Fruit fly (Drosophila melanogaster): ENCODE measurements around the gene Itgbn.

The Itgbn gene

dm6 chr2L:21051873-21052736 is 728 bp upstream of the Itgbn start, which contains the start of gene CG42238 (continued):
- peak; percentile 3 to 10 for TF ChIP-seq Pdp1 (GFP tag; optimal IDR thresholded peaks at IDR 0.05)
- TF ChIP-seq CG3995 (GFP tag; optimal IDR thresholded peaks at IDR 0.05): peak; percentile 74
- TF ChIP-seq fu2 (GFP tag; optimal IDR thresholded peaks at IDR 0.05): no peak
- TF ChIP-seq lola (GFP tag; optimal IDR thresholded peaks at IDR 0.05): no peak
- peak; percentile 21 for TF ChIP-seq CG30020 (tag; optimal IDR thresholded peaks at IDR 0.05)
- no peak for TF ChIP-seq tin (GFP tag; optimal IDR thresholded peaks at IDR 0.05)
- peak; percentile 73 for TF ChIP-seq E2f2 (GFP tag; IDR thresholded peaks at IDR 0.05)
- no peak for TF ChIP-seq croc (GFP tag; conservative IDR thresholded peaks at IDR 0.05)
- no peak for TF ChIP-seq CTCF (GFP tag; optimal IDR thresholded peaks at IDR 0.05)
- no peak for TF ChIP-seq Vsx1 (GFP tag; optimal IDR thresholded peaks at IDR 0.05)
- no peak for TF ChIP-seq Neu2 (GFP tag; optimal IDR thresholded peaks at IDR 0.05; ENCODE audit: borderline replicate concordance)
- TF ChIP-seq CG9817 (tag; optimal IDR thresholded peaks at IDR 0.05): no peak
- TF ChIP-seq ac (GFP tag; optimal IDR thresholded peaks at IDR 0.05): no peak
- no peak for TF ChIP-seq CG1792 (GFP tag; optimal IDR thresholded peaks at IDR 0.05)
- peak; percentile 31; the same call in 1 of the 2 replicates for TF ChIP-seq CG5953 (GFP tag; IDR thresholded peaks at IDR 0.05)
- no peak for TF ChIP-seq Tbp (GFP tag; optimal IDR thresholded peaks at IDR 0.05)
- TF ChIP-seq bab2 (GFP tag; optimal IDR thresholded peaks at IDR 0.05): no peak
- TF ChIP-seq tap (tag; optimal IDR thresholded peaks at IDR 0.05): no peak
- peak; percentile 40 for TF ChIP-seq Sin3A (optimal IDR thresholded peaks at IDR 0.05)
- TF ChIP-seq CG8924 (tag; optimal IDR thresholded peaks at IDR 0.05): no peak
- TF ChIP-seq Blimp-1 (GFP tag; optimal IDR thresholded peaks at IDR 0.05): no peak
- TF ChIP-seq Hmx (GFP tag; optimal IDR thresholded peaks at IDR 0.05): no peak
- no peak for TF ChIP-seq CG17385 (GFP tag; optimal IDR thresholded peaks at IDR 0.05)
- TF ChIP-seq Atf3 (GFP tag; optimal IDR thresholded peaks at IDR 0.05): no peak
- no peak for TF ChIP-seq CG31365 (tag; optimal IDR thresholded peaks at IDR 0.05)
- TF ChIP-seq fru (optimal IDR thresholded peaks at IDR 0.05): no peak
- TF ChIP-seq pum (GFP tag; optimal IDR thresholded peaks at IDR 0.05): no peak
- TF ChIP-seq crp (GFP tag; optimal IDR thresholded peaks at IDR 0.05): no peak
- no peak for TF ChIP-seq CG12155 (GFP tag; optimal IDR thresholded peaks at IDR 0.05)
- TF ChIP-seq Hsf (GFP tag; optimal IDR thresholded peaks at IDR 0.05): no peak
- no peak for TF ChIP-seq MTF-1 (GFP tag; optimal IDR thresholded peaks at IDR 0.05; ENCODE audit: borderline replicate concordance)
- TF ChIP-seq h (optimal IDR thresholded peaks at IDR 0.05): no peak
- no peak for TF ChIP-seq CG13296 (GFP tag; optimal IDR thresholded peaks at IDR 0.05)
- peak; percentile 56 for TF ChIP-seq amos (GFP tag; IDR thresholded peaks at IDR 0.05; ENCODE audit: partially characterized antibody)
- TF ChIP-seq her (GFP tag; optimal IDR thresholded peaks at IDR 0.05): peak; percentile 41
- TF ChIP-seq Sry-δ (GFP tag; optimal IDR thresholded peaks at IDR 0.05): peak; percentile 10
- peak; percentile 34; the same call in 1 of the 3 replicates for TF ChIP-seq CG14050 (GFP tag; IDR thresholded peaks at IDR 0.05)
- TF ChIP-seq CG14667 (GFP tag; IDR thresholded peaks at IDR 0.05): no peak
- TF ChIP-seq D19A (tag; optimal IDR thresholded peaks at IDR 0.05): no peak
- no peak for TF ChIP-seq run (tag; optimal IDR thresholded peaks at IDR 0.05)
- TF ChIP-seq Awh (GFP tag; IDR thresholded peaks at IDR 0.05): no peak
- no peak for TF ChIP-seq zen (tag; optimal IDR thresholded peaks at IDR 0.05)
- TF ChIP-seq Bgb (GFP tag; IDR thresholded peaks at IDR 0.05; ENCODE audit: partially characterized antibody): peak; percentile 54; the same call in 1 of the 2 replicates
- peak; percentile 79 for TF ChIP-seq CG42726 (GFP tag; IDR thresholded peaks at IDR 0.05; ENCODE audit: partially characterized antibody)
- TF ChIP-seq Dref (GFP tag; IDR thresholded peaks at IDR 0.05): no peak

Measured in whole organism, embryonic.